Fruit fly (Drosophila melanogaster) whole organism, prepupa: Measurements from ENCODE around the gene tna.
A peak's percentile ranks its signal among the peaks of the same experiment; 100 is the strongest.

Experiments used
- Blimp-1 ChIP-seq: fragments of 200-800 bp; sonication (Bioruptor generic); optimal IDR thresholded peaks from 3 replicates; lab custom pipeline; 2017; ENCODE audit warnings: missing biosample characterization, missing genetic modification characterization, mild to moderate bottlenecking, moderate library complexity, missing genetic modification reagents
- CG10631 ChIP-seq: fragments of 200-800 bp; sonication (Bioruptor generic); optimal IDR thresholded peaks from 2 replicates; lab custom pipeline; 2016; ENCODE audit warnings: missing biosample characterization, missing genetic modification characterization
- CG11294 ChIP-seq: fragments of 200-800 bp; sonication (Bioruptor generic); IDR thresholded peaks from 2 replicates; pipeline ENCODE4 v1.3.6; 2022; ENCODE audit warnings: missing biosample characterization, missing genetic modification characterization
- CG11902 ChIP-seq: fragments of 200-800 bp; sonication (Bioruptor generic); optimal IDR thresholded peaks from 3 replicates; lab custom pipeline; 2016; ENCODE audit warnings: missing biosample characterization, missing genetic modification characterization
- CG15336 ChIP-seq: fragments of 200-800 bp; sonication (Bioruptor generic); IDR thresholded peaks from 2 replicates; pipeline ENCODE4 v1.3.6; 2022; ENCODE audit warnings: missing biosample characterization, missing genetic modification characterization
- CG1621 ChIP-seq: fragments of 200-800 bp; sonication (Bioruptor generic); optimal IDR thresholded peaks from 3 replicates; lab custom pipeline; 2018; ENCODE audit warnings: missing biosample characterization, mild to moderate bottlenecking, missing genetic modification characterization
- CG16779 ChIP-seq: fragments of 200-800 bp; sonication (Bioruptor generic); optimal IDR thresholded peaks from 3 replicates; lab custom pipeline; 2017; ENCODE audit warnings: missing biosample characterization, mild to moderate bottlenecking, missing genetic modification characterization
- CG31627 ChIP-seq: fragments of 200-800 bp; sonication (Bioruptor generic); optimal IDR thresholded peaks from 3 replicates; lab custom pipeline; 2016; ENCODE audit warnings: missing biosample characterization, missing genetic modification characterization
- CG32006 ChIP-seq: fragments of 200-800 bp; sonication (Bioruptor generic); optimal IDR thresholded peaks from 3 replicates; lab custom pipeline; 2017; ENCODE audit warnings: missing biosample characterization, mild to moderate bottlenecking, missing genetic modification characterization
- CG34406 ChIP-seq: fragments of 200-800 bp; sonication (Bioruptor generic); optimal IDR thresholded peaks from 3 replicates; lab custom pipeline; 2016; ENCODE audit warnings: missing biosample characterization, missing genetic modification characterization
- CG3919 ChIP-seq: fragments of 200-800 bp; sonication (Bioruptor generic); optimal IDR thresholded peaks from 3 replicates; lab custom pipeline; 2016; ENCODE audit warnings: missing biosample characterization, missing genetic modification characterization
- CG6163 ChIP-seq: fragments of 200-800 bp; sonication (Bioruptor generic); IDR thresholded peaks from 3 replicates; pipeline ENCODE4 v1.3.6; 2022; ENCODE audit warnings: missing biosample characterization, missing genetic modification characterization
- CG6808 ChIP-seq: fragments of 200-800 bp; sonication (Bioruptor generic); optimal IDR thresholded peaks from 3 replicates; lab custom pipeline; 2017; ENCODE audit warnings: missing biosample characterization, missing genetic modification characterization, mild to moderate bottlenecking, moderate library complexity, missing genetic modification reagents
- CG6854 ChIP-seq: fragments of 200-800 bp; sonication (Bioruptor generic); optimal IDR thresholded peaks from 2 replicates; lab custom pipeline; 2017; ENCODE audit warnings: missing biosample characterization, mild to moderate bottlenecking, missing genetic modification characterization
- CG7368 ChIP-seq: fragments of 200-800 bp; sonication (Bioruptor generic); optimal IDR thresholded peaks from 3 replicates; lab custom pipeline; 2016; ENCODE audit warnings: missing biosample characterization, missing genetic modification characterization
- CG8119 ChIP-seq: fragments of 200-800 bp; sonication (Bioruptor generic); IDR thresholded peaks from 3 replicates; pipeline ENCODE4 v1.3.6; 2022; ENCODE audit warnings: missing biosample characterization, missing genetic modification characterization
- CG8319 ChIP-seq: fragments of 200-800 bp; sonication (Bioruptor generic); optimal IDR thresholded peaks from 3 replicates; lab custom pipeline; 2016; ENCODE audit warnings: missing biosample characterization, missing genetic modification characterization
- Eip78C ChIP-seq: fragments of 200-800 bp; sonication (Bioruptor generic); peaks from one replicate; lab custom pipeline; 2016; ENCODE audit warnings: missing biosample characterization, missing genetic modification characterization
- Eip93F ChIP-seq: fragments of 200-800 bp; sonication (Bioruptor generic); optimal IDR thresholded peaks from 2 replicates; lab custom pipeline; 2016; ENCODE audit warnings: missing biosample characterization, mild to moderate bottlenecking, missing genetic modification characterization
- Ets21C ChIP-seq: fragments of 200-800 bp; sonication (Bioruptor generic); optimal IDR thresholded peaks from 3 replicates; lab custom pipeline; 2016; ENCODE audit warnings: missing biosample characterization, missing genetic modification characterization
- Ets96B ChIP-seq: fragments of 200-800 bp; optimal IDR thresholded peaks from 2 replicates; lab custom pipeline; 2019; ENCODE audit warnings: missing biosample characterization, mild to moderate bottlenecking, missing genetic modification characterization, moderate library complexity
- Gug ChIP-seq: fragments of 200-800 bp; sonication (Bioruptor generic); IDR thresholded peaks from 2 replicates; pipeline ENCODE4 v1.3.6; 2022; ENCODE audit warnings: missing biosample characterization, missing genetic modification characterization
- Hr38 ChIP-seq: sonication (Bioruptor generic); optimal IDR thresholded peaks from 2 replicates; lab custom pipeline; 2016; ENCODE audit warnings: missing biosample characterization, missing genetic modification characterization
- Hr39 ChIP-seq: fragments of 200-800 bp; sonication (Bioruptor generic); optimal IDR thresholded peaks from 2 replicates; lab custom pipeline; 2016; ENCODE audit warnings: missing biosample characterization, missing genetic modification characterization
- Hr4 ChIP-seq: fragments of 200-800 bp; sonication (Bioruptor generic); optimal IDR thresholded peaks from 3 replicates; lab custom pipeline; 2016; ENCODE audit warnings: missing biosample characterization, missing genetic modification characterization
- Lpt ChIP-seq: fragments of 200-800 bp; sonication (Bioruptor generic); optimal IDR thresholded peaks from 3 replicates; lab custom pipeline; 2016; ENCODE audit warnings: missing biosample characterization, missing genetic modification characterization
- Met ChIP-seq: fragments of 200-800 bp; sonication (Bioruptor generic); optimal IDR thresholded peaks from 3 replicates; lab custom pipeline; 2016; ENCODE audit warnings: missing biosample characterization, missing genetic modification characterization
- OdsH ChIP-seq: fragments of 200-800 bp; sonication (Bioruptor generic); optimal IDR thresholded peaks from 3 replicates; lab custom pipeline; 2016; ENCODE audit warnings: missing biosample characterization, missing genetic modification characterization
- Smox ChIP-seq: fragments of 200-800 bp; sonication (Bioruptor generic); optimal IDR thresholded peaks from 3 replicates; lab custom pipeline; 2016; ENCODE audit warnings: missing biosample characterization, missing genetic modification characterization
- Sox14 ChIP-seq: fragments of 200-800 bp; sonication (Bioruptor generic); optimal IDR thresholded peaks from 3 replicates; lab custom pipeline; 2016; ENCODE audit warnings: missing biosample characterization, missing genetic modification characterization
- achi ChIP-seq: fragments of 200-800 bp; sonication (Bioruptor generic); optimal IDR thresholded peaks from 3 replicates; lab custom pipeline; 2016; ENCODE audit warnings: missing biosample characterization, missing genetic modification characterization
- acj6 ChIP-seq: fragments of 200-800 bp; sonication (Bioruptor generic); optimal IDR thresholded peaks from 3 replicates; lab custom pipeline; 2016; ENCODE audit warnings: missing biosample characterization, missing genetic modification characterization
- cyc ChIP-seq: fragments of 200-800 bp; sonication (Bioruptor generic); optimal IDR thresholded peaks from 3 replicates; lab custom pipeline; 2016; ENCODE audit warnings: missing biosample characterization, missing genetic modification characterization
- dsx ChIP-seq: fragments of 200-800 bp; optimal IDR thresholded peaks from 3 replicates; lab custom pipeline; 2019; ENCODE audit warnings: missing biosample characterization, mild to moderate bottlenecking, missing genetic modification characterization, moderate library complexity; ENCODE audit not compliant: poor library complexity, severe bottlenecking
- eg ChIP-seq: fragments of 200-800 bp; sonication (Bioruptor generic); IDR thresholded peaks from 3 replicates; pipeline ENCODE4 v1.3.6; 2022; ENCODE audit warnings: missing biosample characterization, missing genetic modification characterization
- fd85E ChIP-seq: fragments of 200-800 bp; sonication (Bioruptor generic); optimal IDR thresholded peaks from 3 replicates; lab custom pipeline; 2016; ENCODE audit warnings: missing biosample characterization, missing genetic modification characterization
- fkh ChIP-seq: fragments of 200-800 bp; sonication (Bioruptor generic); optimal IDR thresholded peaks from 3 replicates; lab custom pipeline; 2017; ENCODE audit warnings: missing biosample characterization, mild to moderate bottlenecking, missing genetic modification characterization, moderate library complexity
- lz ChIP-seq: fragments of 200-800 bp; sonication (Bioruptor generic); optimal IDR thresholded peaks from 3 replicates; lab custom pipeline; 2016; ENCODE audit warnings: missing biosample characterization, missing genetic modification characterization
- pdm3 ChIP-seq: fragments of 200-800 bp; sonication (Bioruptor generic); optimal IDR thresholded peaks from 3 replicates; lab custom pipeline; 2016; ENCODE audit warnings: missing biosample characterization, missing genetic modification characterization
- salr ChIP-seq, 2 experiments: fragments of 200-800 bp; sonication (Bioruptor generic); optimal IDR thresholded peaks; 3 replicates each; lab custom pipeline; 2016 to 2018; ENCODE audit warnings: missing biosample characterization in 2 of 2, missing genetic modification characterization in 2 of 2, mild to moderate bottlenecking in 1 of 2
- spab ChIP-seq: fragments of 200-800 bp; sonication (Bioruptor generic); optimal IDR thresholded peaks from 2 replicates; lab custom pipeline; 2017; ENCODE audit warnings: missing biosample characterization, mild to moderate bottlenecking, missing genetic modification characterization, missing genetic modification reagents
- svp ChIP-seq: fragments of 200-800 bp; sonication (Bioruptor generic); peaks from one replicate; lab custom pipeline; 2016; ENCODE audit warnings: missing biosample characterization, missing genetic modification characterization
- topi ChIP-seq: fragments of 200-800 bp; sonication (Bioruptor generic); optimal IDR thresholded peaks from 3 replicates; lab custom pipeline; 2016; ENCODE audit warnings: missing biosample characterization, missing genetic modification characterization
- vri ChIP-seq: fragments of 200-800 bp; sonication (Bioruptor generic); optimal IDR thresholded peaks from 3 replicates; lab custom pipeline; 2016; ENCODE audit warnings: missing biosample characterization, mild to moderate bottlenecking, missing genetic modification characterization

The tna gene

DNA sequence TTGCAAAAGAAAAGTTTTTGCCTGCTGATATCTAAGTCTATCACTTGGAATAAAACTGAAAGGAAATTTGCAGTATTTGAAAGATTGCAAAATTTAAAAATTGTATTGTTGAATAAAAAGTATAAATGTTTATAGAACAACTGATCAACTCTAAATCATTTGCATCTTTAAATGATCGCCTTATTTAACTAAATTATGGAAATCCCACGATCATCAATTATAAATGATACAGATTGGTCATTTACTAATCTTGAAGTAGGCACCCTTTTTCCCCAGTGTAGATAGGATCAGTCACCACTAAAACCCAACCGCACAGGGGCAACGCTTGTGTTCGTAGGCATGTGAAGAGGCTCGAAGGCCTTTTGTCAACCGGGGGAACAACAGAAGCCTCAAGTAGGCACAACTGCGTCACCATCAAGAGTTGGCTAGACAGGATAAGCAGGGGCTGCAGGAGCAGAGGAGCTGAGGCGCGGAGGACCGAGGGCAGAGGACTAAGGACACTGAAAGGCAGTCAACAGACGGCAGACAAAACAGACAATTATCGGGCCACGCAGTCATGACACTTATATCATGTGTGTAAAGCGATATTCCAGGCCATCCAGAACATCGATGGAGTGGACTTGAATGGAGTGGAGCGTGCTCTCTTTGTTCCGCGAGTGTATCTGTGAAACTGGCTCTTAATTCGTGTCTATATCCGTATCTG lies 12.6 kb downstream of the tna start (continued):
- no peak for TF ChIP-seq Eip93F (GFP tag; lab: Kevin White, UChicago)
- TF ChIP-seq CG16779 (tag; lab: Kevin White, UChicago): no peak
- TF ChIP-seq CG15336 (GFP tag; lab: Robert Waterston, UW): no peak
- TF ChIP-seq Hr39 (GFP tag; lab: Kevin White, UChicago): no peak
- TF ChIP-seq achi: peak; percentile 30

DNA sequence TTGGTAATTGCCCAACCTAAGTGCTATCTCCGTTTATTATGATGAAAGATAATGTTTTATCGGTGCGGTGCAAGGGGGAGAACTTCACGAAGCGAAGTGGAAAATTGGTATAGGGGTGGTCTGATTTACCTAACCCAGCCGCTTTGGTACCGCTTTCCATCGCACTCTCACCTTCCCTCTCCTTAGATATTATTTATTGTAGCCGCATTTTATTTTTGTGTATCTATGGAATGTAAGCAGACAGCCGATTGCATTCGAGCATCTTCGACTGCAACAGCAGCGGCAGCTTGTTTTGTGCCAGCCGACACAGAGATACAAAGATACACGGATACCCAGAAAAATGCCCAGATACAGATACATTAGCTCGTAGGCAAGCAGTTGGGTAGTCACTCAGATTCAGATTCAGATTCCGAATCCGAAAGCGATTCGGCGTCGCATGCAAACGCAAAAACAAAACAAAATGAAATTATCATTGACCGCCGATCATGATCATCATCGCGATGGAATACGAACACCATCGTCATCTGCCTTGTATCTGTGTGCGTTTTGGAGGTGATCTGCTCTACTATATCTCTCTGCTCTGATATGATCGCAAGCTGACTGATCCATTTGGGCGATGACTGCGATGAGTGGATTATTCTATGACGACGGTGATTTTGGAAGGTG lies 13.5 kb downstream of the tna start:
- TF ChIP-seq Sox14: no peak
- TF ChIP-seq Smox (GFP tag; lab: Kevin White, UChicago): no peak
- peak; percentile 5 for TF ChIP-seq dsx (GFP tag; lab: Kevin White, UChicago)
- no peak for TF ChIP-seq spab
- no peak for TF ChIP-seq CG3919 (GFP tag; lab: Kevin White, UChicago)
- peak; percentile 46 for TF ChIP-seq svp (GFP tag; lab: Kevin White, UChicago)
- no peak for TF ChIP-seq CG7368 (GFP tag; lab: Kevin White, UChicago)
- no peak for TF ChIP-seq pdm3
- 0 out of 3 replicates have a peak, but pooled peaks have one; percentile 16 for TF ChIP-seq CG6163 (GFP tag; lab: Robert Waterston, UW)
- no peak for TF ChIP-seq fd85E (GFP tag; lab: Kevin White, UChicago)
- TF ChIP-seq CG1621 (tag; lab: Kevin White, UChicago): no peak
- peak; percentile 15 for TF ChIP-seq Eip78C

DNA sequence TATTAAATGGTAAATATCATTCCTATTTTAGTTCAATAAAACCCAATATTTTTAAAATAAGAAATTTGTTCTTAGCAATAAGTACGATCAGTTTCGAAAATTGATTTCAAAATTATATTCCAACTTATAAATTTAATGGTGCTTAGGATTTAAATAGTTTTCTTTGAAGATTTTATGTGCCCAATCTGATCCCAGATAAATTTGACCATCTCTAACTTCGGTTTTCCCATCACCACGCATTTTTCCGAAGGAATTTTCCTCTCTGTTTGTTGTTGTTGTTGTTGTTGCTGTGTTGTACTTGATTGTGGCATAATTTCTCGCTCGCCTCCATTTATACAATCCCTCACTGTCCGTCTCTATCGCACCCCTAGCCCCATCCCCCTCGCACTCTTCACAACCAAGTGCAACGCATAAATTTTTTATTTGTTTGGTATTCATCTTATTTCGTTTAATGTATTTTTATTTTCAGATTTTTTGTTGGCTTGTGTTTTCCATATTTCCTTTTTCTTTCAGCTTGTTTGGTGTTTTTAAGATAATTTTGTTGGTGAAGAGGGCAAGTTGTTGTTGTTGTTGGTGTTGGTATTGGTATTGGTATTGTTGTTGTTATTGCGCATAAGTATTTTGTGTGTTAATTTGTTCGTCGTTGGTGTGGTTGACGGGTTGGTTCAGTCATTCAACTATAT lies 14.4 kb downstream of the tna start:
- TF ChIP-seq Ets96B (tag; lab: Kevin White, UChicago) (no peak), Ets21C (GFP tag; lab: Kevin White, UChicago) (no peak), OdsH (GFP tag; lab: Kevin White, UChicago) (no peak), CG15336 (GFP tag; lab: Robert Waterston, UW) (no peak), eg (0 out of 3 replicates have a peak, but pooled peaks have one; percentile 36), CG34406 (no peak), CG11902 (no peak), CG8319 (GFP tag; lab: Kevin White, UChicago) (no peak), Lpt (GFP tag; lab: Kevin White, UChicago) (no peak), CG32006 (GFP tag; lab: Kevin White, UChicago) (peak; percentile 6), fkh (GFP tag; lab: Kevin White, UChicago) (peak; percentile 56), CG6808 (GFP tag; lab: Kevin White, UChicago) (no peak), svp (GFP tag; lab: Kevin White, UChicago) (peak; percentile 42), salr (GFP tag; optimal IDR thresholded peaks at IDR 0.05; lab: Kevin White, UChicago) (peak in 1 of 2 experiments; percentile 4), Hr38 (no peak), Eip93F (GFP tag; lab: Kevin White, UChicago) (no peak), CG6163 (GFP tag; lab: Robert Waterston, UW) (0 out of 3 replicates have a peak, but pooled peaks have one; percentile 24), CG6854 (GFP tag; lab: Kevin White, UChicago) (no peak), vri (GFP tag; lab: Kevin White, UChicago) (no peak), fd85E (GFP tag; lab: Kevin White, UChicago) (no peak), Hr39 (GFP tag; lab: Kevin White, UChicago) (no peak), topi (GFP tag; lab: Kevin White, UChicago) (no peak), CG8119 (GFP tag; lab: Robert Waterston, UW) (no peak), CG10631 (GFP tag; lab: Kevin White, UChicago) (no peak), Blimp-1 (GFP tag; lab: Kevin White, UChicago) (peak; percentile 9), CG16779 (tag; lab: Kevin White, UChicago) (no peak), CG31627 (GFP tag; lab: Kevin White, UChicago) (no peak), cyc (no peak), Met (GFP tag; lab: Kevin White, UChicago) (no peak), CG7368 (GFP tag; lab: Kevin White, UChicago) (no peak), Hr4 (GFP tag; lab: Kevin White, UChicago) (peak; percentile 7), Gug (GFP tag; lab: Robert Waterston, UW) (no peak), CG11294 (GFP tag; lab: Robert Waterston, UW) (no peak), lz (GFP tag; lab: Kevin White, UChicago) (no peak), Smox (GFP tag; lab: Kevin White, UChicago) (no peak), acj6 (GFP tag; lab: Kevin White, UChicago) (no peak)
